Worm (Caenorhabditis elegans) whole organism, L4 larva: ENCODE measurements around the gene acr-7.

Source experiments
- D1046.2 ChIP-seq: fragments of 200-800 bp; sonication (Bioruptor generic); IDR thresholded peaks from 2 replicates; pipeline ENCODE4 v1.3.6; 2022; ENCODE audit warnings: missing genetic modification characterization, missing compliant biosample characterization
- F37D6.2 ChIP-seq: sonication (generic microtip); optimal IDR thresholded peaks from 2 replicates; lab custom pipeline; 2016; ENCODE audit warnings: mild to moderate bottlenecking, missing genetic modification characterization, missing compliant biosample characterization
- Y75B8A.6 ChIP-seq: fragments of 200-800 bp; sonication (Bioruptor generic); IDR thresholded peaks from 2 replicates; pipeline ENCODE4 v1.3.6; 2022; ENCODE audit warnings: missing genetic modification reagents, missing genetic modification characterization, missing compliant biosample characterization
- aha-1 ChIP-seq: fragments of 150-350 bp; peaks from one replicate; lab custom pipeline; 2014; ENCODE audit warnings: missing biosample characterization, missing genetic modification characterization
- ctbp-1 ChIP-seq: fragments of 200-800 bp; sonication (Bioruptor generic); IDR thresholded peaks from 2 replicates; pipeline ENCODE4 v1.3.6; 2022; ENCODE audit warnings: missing genetic modification reagents, missing genetic modification characterization, missing compliant biosample characterization
- daf-16 ChIP-seq, 3 experiments: sonication (generic microtip); optimal IDR thresholded peaks; 2 replicates each; lab custom pipeline; 2016 to 2017; ENCODE audit warnings: missing genetic modification characterization in 3 of 3, missing genetic modification reagents in 3 of 3, mild to moderate bottlenecking in 2 of 3, missing compliant biosample characterization in 2 of 3, missing biosample characterization in 1 of 3, moderate library complexity in 1 of 3
- daf-19 ChIP-seq: fragments of 200-800 bp; sonication (Bioruptor generic); conservative IDR thresholded peaks from 2 replicates; pipeline ENCODE4 v1.3.6; 2022; ENCODE audit warnings: missing genetic modification characterization, missing compliant biosample characterization
- dmd-6 ChIP-seq: fragments of 200-800 bp; sonication (Bioruptor generic); IDR thresholded peaks from 2 replicates; pipeline ENCODE4 v1.3.6; 2022; ENCODE audit warnings: missing genetic modification reagents, missing genetic modification characterization, missing compliant biosample characterization
- dmd-8 ChIP-seq: fragments of 200-800 bp; sonication (Bioruptor generic); IDR thresholded peaks from 2 replicates; pipeline ENCODE4 v1.3.6; 2022; ENCODE audit warnings: missing genetic modification characterization, missing compliant biosample characterization
- duxl-1 ChIP-seq: sonication (generic microtip); optimal IDR thresholded peaks from 2 replicates; lab custom pipeline; 2016; ENCODE audit warnings: mild to moderate bottlenecking, missing genetic modification characterization, moderate library complexity, missing compliant biosample characterization; ENCODE audit not compliant: poor library complexity
- dve-1 ChIP-seq: sonication (generic microtip); optimal IDR thresholded peaks from 2 replicates; lab custom pipeline; 2017; ENCODE audit warnings: antibody characterized with exemption, mild to moderate bottlenecking, missing genetic modification characterization, missing compliant biosample characterization; ENCODE audit not compliant: insufficient read depth
- egl-27 ChIP-seq: sonication (generic microtip); optimal IDR thresholded peaks from 3 replicates; lab custom pipeline; 2017; ENCODE audit warnings: missing biosample characterization, missing genetic modification reagents, missing genetic modification characterization
- egl-43 ChIP-seq: fragments of 200-800 bp; sonication (Bioruptor generic); IDR thresholded peaks from 2 replicates; pipeline ENCODE4 v1.3.6; 2022; ENCODE audit warnings: missing genetic modification reagents, missing genetic modification characterization, missing compliant biosample characterization
- fkh-10 ChIP-seq: fragments of 150-350 bp; optimal IDR thresholded peaks from 2 replicates; lab custom pipeline; 2014; ENCODE audit warnings: missing biosample characterization, missing genetic modification reagents, missing genetic modification characterization
- hlh-11 ChIP-seq: fragments of 200-800 bp; sonication (Bioruptor generic); optimal IDR thresholded peaks from 2 replicates; lab custom pipeline; 2018; ENCODE audit warnings: mild to moderate bottlenecking, missing genetic modification characterization, missing compliant biosample characterization
- hlh-30 ChIP-seq: sonication (generic microtip); optimal IDR thresholded peaks from 2 replicates; lab custom pipeline; 2017; ENCODE audit warnings: antibody characterized with exemption, mild to moderate bottlenecking, missing genetic modification characterization, missing compliant biosample characterization; ENCODE audit not compliant: insufficient read depth
- hmg-1.1 ChIP-seq: fragments of 200-800 bp; sonication (Bioruptor generic); IDR thresholded peaks from 2 replicates; pipeline ENCODE4 v1.3.6; 2022; ENCODE audit warnings: missing genetic modification reagents, missing genetic modification characterization, missing compliant biosample characterization
- lin-1 ChIP-seq: fragments of 200-800 bp; sonication (Bioruptor generic); IDR thresholded peaks from 2 replicates; pipeline ENCODE4 v1.3.6; 2022; ENCODE audit warnings: missing genetic modification reagents, missing genetic modification characterization, missing compliant biosample characterization
- lin-15B ChIP-seq: fragments of 150-350 bp; sonication (generic microtip); optimal IDR thresholded peaks from 3 replicates; lab custom pipeline; 2014; ENCODE audit warnings: missing biosample characterization, missing genetic modification characterization
- lin-39 ChIP-seq: fragments of 150-350 bp; optimal IDR thresholded peaks from 2 replicates; lab custom pipeline; 2014; ENCODE audit warnings: missing biosample characterization, missing genetic modification reagents, missing genetic modification characterization
- lsy-2 ChIP-seq, 2 experiments: fragments of 150-350 bp in 1 of 2; sonication (generic microtip) in 1 of 2; optimal IDR thresholded peaks; 2 replicates each; lab custom pipeline; 2014 to 2017; ENCODE audit warnings: missing biosample characterization in 2 of 2, missing genetic modification characterization in 2 of 2
- madf-5 ChIP-seq, 2 experiments: fragments of 200-800 bp; sonication (Bioruptor generic); IDR thresholded peaks; 2 replicates each; pipeline ENCODE4 v1.3.6; 2022; ENCODE audit warnings: missing compliant biosample characterization in 2 of 2, missing genetic modification characterization in 2 of 2
- mdl-1 ChIP-seq, 2 experiments: fragments of 150-350 bp in 1 of 2; sonication (generic microtip) in 1 of 2; optimal IDR thresholded peaks; 2 replicates each; lab custom pipeline; 2014 to 2017; ENCODE audit warnings: missing biosample characterization in 2 of 2, missing genetic modification characterization in 2 of 2
- mdt-29 ChIP-seq: fragments of 200-800 bp; sonication (Bioruptor generic); IDR thresholded peaks from 2 replicates; pipeline ENCODE4 v1.3.6; 2022; ENCODE audit warnings: missing genetic modification reagents, missing genetic modification characterization, missing compliant biosample characterization
- mep-1 ChIP-seq: fragments of 150-350 bp; sonication (generic microtip); optimal IDR thresholded peaks from 3 replicates; lab custom pipeline; 2014; ENCODE audit warnings: missing biosample characterization, missing genetic modification characterization
- mes-2 ChIP-seq: sonication (generic microtip); optimal IDR thresholded peaks from 2 replicates; lab custom pipeline; 2016; ENCODE audit warnings: missing genotype, mild to moderate bottlenecking, missing genetic modification characterization, missing compliant biosample characterization; ENCODE audit not compliant: poor library complexity, severe bottlenecking
- mxl-2 ChIP-seq: fragments of 200-800 bp; sonication (Bioruptor generic); conservative IDR thresholded peaks from 2 replicates; pipeline ENCODE4 v1.3.6; 2022; ENCODE audit warnings: missing genetic modification reagents, missing genetic modification characterization, missing compliant biosample characterization
- mxl-3 ChIP-seq: fragments of 200-800 bp; sonication (Bioruptor generic); optimal IDR thresholded peaks from 2 replicates; lab custom pipeline; 2018; ENCODE audit warnings: mild to moderate bottlenecking, missing genetic modification characterization, missing compliant biosample characterization
- nhr-10 ChIP-seq: fragments of 150-350 bp; optimal IDR thresholded peaks from 2 replicates; lab custom pipeline; 2014; ENCODE audit warnings: missing biosample characterization, missing genetic modification characterization
- nhr-28 ChIP-seq: fragments of 150-350 bp; optimal IDR thresholded peaks from 2 replicates; lab custom pipeline; 2014; ENCODE audit warnings: missing biosample characterization, missing genetic modification characterization
- nhr-41 ChIP-seq: fragments of 200-800 bp; sonication (Bioruptor generic); IDR thresholded peaks from 2 replicates; pipeline ENCODE4 v1.3.6; 2022; ENCODE audit warnings: missing genetic modification reagents, missing genetic modification characterization, missing compliant biosample characterization
- nhr-6 ChIP-seq: fragments of 150-350 bp; optimal IDR thresholded peaks from 2 replicates; lab custom pipeline; 2014; ENCODE audit warnings: missing biosample characterization, missing genetic modification characterization
- nhr-77 ChIP-seq: fragments of 150-350 bp; optimal IDR thresholded peaks from 2 replicates; lab custom pipeline; 2014; ENCODE audit warnings: missing biosample characterization, missing genetic modification characterization
- php-3 ChIP-seq: fragments of 200-800 bp; sonication (Bioruptor generic); IDR thresholded peaks from 2 replicates; pipeline ENCODE4 v1.3.6; 2022; ENCODE audit warnings: missing genetic modification reagents, missing genetic modification characterization, missing compliant biosample characterization
- pqm-1 ChIP-seq: sonication (generic microtip); optimal IDR thresholded peaks from 2 replicates; lab custom pipeline; 2017; ENCODE audit warnings: missing biosample characterization, missing genetic modification characterization
- rbr-2 ChIP-seq: sonication (generic microtip); optimal IDR thresholded peaks from 2 replicates; lab custom pipeline; 2016; ENCODE audit warnings: missing genotype, missing genetic modification characterization, missing compliant biosample characterization
- sdz-12 ChIP-seq: fragments of 200-800 bp; sonication (Bioruptor generic); optimal IDR thresholded peaks from 2 replicates; lab custom pipeline; 2018; ENCODE audit warnings: mild to moderate bottlenecking, missing genetic modification characterization, missing compliant biosample characterization
- set-16 ChIP-seq: fragments of 200-800 bp; sonication (Bioruptor generic); IDR thresholded peaks from 2 replicates; pipeline ENCODE4 v1.3.6; 2022; ENCODE audit warnings: missing genetic modification reagents, missing genetic modification characterization, missing compliant biosample characterization
- unc-130 ChIP-seq: sonication (generic microtip); optimal IDR thresholded peaks from 2 replicates; lab custom pipeline; 2016; ENCODE audit warnings: missing genetic modification reagents, missing genetic modification characterization, missing compliant biosample characterization
- unc-62 ChIP-seq, 3 experiments: fragments of 150-350 bp in 1 of 3; sonication (generic microtip); optimal IDR thresholded peaks in 2 of 3; peaks in 1 of 3; 1 replicate in 1 of 3; 2 replicates in 2 of 3; lab custom pipeline; 2014 to 2017; ENCODE audit warnings: missing biosample characterization in 3 of 3, missing genetic modification characterization in 3 of 3, missing genetic modification reagents in 3 of 3, missing genotype in 1 of 3
- zfp-2 ChIP-seq: sonication (generic microtip); optimal IDR thresholded peaks from 2 replicates; lab custom pipeline; 2016; ENCODE audit warnings: mild to moderate bottlenecking, missing genetic modification characterization, missing compliant biosample characterization
- zfp-3 ChIP-seq: fragments of 200-800 bp; sonication (Bioruptor generic); conservative IDR thresholded peaks from 2 replicates; pipeline ENCODE4 v1.3.6; 2022; ENCODE audit warnings: missing genetic modification reagents, missing genetic modification characterization, missing compliant biosample characterization

Gene acr-7

ce11 chrII:7893648-7894047 is 44.1 kb upstream of the acr-7 start (continued):
- TF ChIP-seq daf-16 (GFP tag; optimal IDR thresholded peaks at IDR 0.05; lab: Kevin White, UChicago), result no peak
- no peak for TF ChIP-seq daf-16 (tag; optimal IDR thresholded peaks at IDR 0.05; lab: Kevin White, UChicago)
- TF ChIP-seq, all 104 proteins: peak for 2

- TF ChIP-seq unc-130, result peak; percentile 25
- no peak for TF ChIP-seq lin-39 (tag; lab: Kevin White, UChicago)
- no peak for TF ChIP-seq nhr-10 (tag; lab: Kevin White, UChicago)
- TF ChIP-seq mxl-2 (GFP tag; lab: Robert Waterston, UW), result no peak
- no peak for TF ChIP-seq nhr-6 (tag; lab: Kevin White, UChicago)
- no peak for TF ChIP-seq mdt-29
- no peak for TF ChIP-seq set-16
Observed at ce11 chrII:7892761-7893272, 43.2 kb upstream of the acr-7 start, which contains the start of gene ptc-1. Gene ptc-1, plus strand, starts transcription at chrII:7893222.

- peak; percentile 40 for TF ChIP-seq fkh-10 (GFP tag; lab: Kevin White, UChicago)
- no peak for TF ChIP-seq zfp-2 (tag; lab: Kevin White, UChicago)
- peak; percentile 61; the same call in 1 of the 2 replicates for TF ChIP-seq daf-19 (GFP tag; lab: Robert Waterston, UW)
- TF ChIP-seq ctbp-1 (GFP tag; lab: Robert Waterston, UW), result 0 out of 2 replicates have a peak, but pooled peaks have one; percentile 40
- TF ChIP-seq mep-1 (tag; lab: Kevin White, UChicago), result peak; percentile 2
- peak; percentile 80; the same call in 1 of the 2 replicates for TF ChIP-seq nhr-41 (GFP tag; lab: Robert Waterston, UW)
- TF ChIP-seq dmd-8, result no peak
- TF ChIP-seq hlh-30, result peak; percentile 51
- TF ChIP-seq aha-1 (tag; lab: Kevin White, UChicago), result peak; percentile 80
- no peak for TF ChIP-seq lin-15B
- TF ChIP-seq mdl-1 (tag; optimal IDR thresholded peaks at IDR 0.05; lab: Kevin White, UChicago), result peak in 1 of 2 experiments; percentile 11
- TF ChIP-seq duxl-1 (tag; lab: Kevin White, UChicago), result no peak
- TF ChIP-seq lsy-2 (tag; optimal IDR thresholded peaks at IDR 0.05; lab: Kevin White, UChicago), result peak; percentile 27 to 57
- peak; percentile 75; the same call in 1 of the 2 replicates for TF ChIP-seq php-3
- peak in 1 of 2 experiments; percentile 24 for TF ChIP-seq unc-62 (GFP tag; optimal IDR thresholded peaks at IDR 0.05 in 1 of 2; lab: Kevin White, UChicago)
- no peak for TF ChIP-seq unc-62 (tag; optimal IDR thresholded peaks at IDR 0.05; lab: Kevin White, UChicago)
- no peak for TF ChIP-seq lin-1 (GFP tag; lab: Robert Waterston, UW)
- no peak for TF ChIP-seq egl-27
- no peak for TF ChIP-seq sdz-12 (GFP tag; lab: Kevin White, UChicago)
- TF ChIP-seq mxl-3 (GFP tag; lab: Kevin White, UChicago), result peak; percentile 53
- TF ChIP-seq hlh-11 (tag; lab: Kevin White, UChicago), result peak; percentile 28
- TF ChIP-seq nhr-77, result peak; percentile 14
- peak; percentile 73 for TF ChIP-seq dmd-6 (GFP tag; lab: Robert Waterston, UW)
- peak; percentile 56 for TF ChIP-seq pqm-1
- no peak for TF ChIP-seq set-16
- TF ChIP-seq dve-1, result peak; percentile 63
- TF ChIP-seq Y75B8A.6 (GFP tag; lab: Robert Waterston, UW), result no peak
- peak; percentile 31 for TF ChIP-seq nhr-28
- no peak for TF ChIP-seq zfp-3 (GFP tag; lab: Robert Waterston, UW)
- TF ChIP-seq daf-16 (GFP tag; optimal IDR thresholded peaks at IDR 0.05; lab: Kevin White, UChicago), result no peak
- TF ChIP-seq daf-16 (tag; optimal IDR thresholded peaks at IDR 0.05; lab: Kevin White, UChicago), result peak; percentile 84
- TF ChIP-seq madf-5 (GFP tag; IDR thresholded peaks at IDR 0.05; lab: Robert Waterston, UW), result 0 out of 4 replicates have a peak, but pooled peaks of 1 of the 2 experiments have one; percentile 40
- TF ChIP-seq F37D6.2 (tag; lab: Kevin White, UChicago), result peak; percentile 55
- TF ChIP-seq hmg-1.1 (GFP tag; lab: Robert Waterston, UW), result peak; percentile 70
- TF ChIP-seq egl-43 (GFP tag; lab: Robert Waterston, UW), result peak; percentile 60
- peak; percentile 68 for TF ChIP-seq mes-2
- no peak for TF ChIP-seq D1046.2 (GFP tag; lab: Robert Waterston, UW)
- peak; percentile 68 for TF ChIP-seq rbr-2 (tag; lab: Kevin White, UChicago)
Observed at ce11 chrII:7891869-7892615, 42.4 kb upstream of the acr-7 start.
